Worm (Caenorhabditis elegans) whole organism, L3 larva: ENCODE data around the gene asp-4.

Experiments
- R02D3.7 ChIP-seq: fragments of 150-350 bp; optimal IDR thresholded peaks from 2 replicates; lab custom pipeline; 2014; ENCODE audit warnings: missing biosample characterization, missing genetic modification characterization
- ZK546.5 ChIP-seq: sonication (generic microtip); optimal IDR thresholded peaks from 2 replicates; lab custom pipeline; 2017; ENCODE audit warnings: missing biosample characterization, missing genetic modification characterization
- aly-2 ChIP-seq: fragments of 150-350 bp; optimal IDR thresholded peaks from 2 replicates; lab custom pipeline; 2014; ENCODE audit warnings: missing biosample characterization, missing genetic modification characterization
- ceh-16 ChIP-seq: sonication (generic microtip); optimal IDR thresholded peaks from 2 replicates; lab custom pipeline; 2017; ENCODE audit warnings: missing biosample characterization, missing genetic modification characterization
- ceh-28 ChIP-seq: fragments of 150-350 bp; optimal IDR thresholded peaks from 2 replicates; lab custom pipeline; 2014; ENCODE audit warnings: missing biosample characterization, missing genetic modification reagents, missing genetic modification characterization
- ceh-9 ChIP-seq: sonication (generic microtip); optimal IDR thresholded peaks from 2 replicates; lab custom pipeline; 2018; ENCODE audit warnings: missing biosample characterization, missing genetic modification characterization
- daf-12 ChIP-seq: fragments of 150-350 bp; optimal IDR thresholded peaks from 2 replicates; lab custom pipeline; 2014; ENCODE audit warnings: missing biosample characterization, missing genetic modification reagents, missing genetic modification characterization
- egl-5 ChIP-seq: fragments of 150-350 bp; optimal IDR thresholded peaks from 2 replicates; lab custom pipeline; 2017; ENCODE audit warnings: missing biosample characterization, missing genetic modification reagents, missing genetic modification characterization, inconsistent platforms
- eor-1 ChIP-seq, 2 experiments: fragments of 150-350 bp; optimal IDR thresholded peaks; 2 replicates each; lab custom pipeline; 2014 to 2018; ENCODE audit warnings: missing biosample characterization in 2 of 2, missing genetic modification characterization in 2 of 2
- fkh-10 ChIP-seq: sonication (generic microtip); optimal IDR thresholded peaks from 2 replicates; lab custom pipeline; 2017; ENCODE audit warnings: missing biosample characterization, missing genetic modification reagents, missing genetic modification characterization
- fkh-2 ChIP-seq: fragments of 150-350 bp; optimal IDR thresholded peaks from 2 replicates; lab custom pipeline; 2014; ENCODE audit warnings: missing biosample characterization, missing genetic modification reagents, missing genetic modification characterization
- hmg-11 ChIP-seq: sonication (generic microtip); optimal IDR thresholded peaks from 2 replicates; lab custom pipeline; 2016; ENCODE audit warnings: missing genetic modification characterization, missing compliant biosample characterization
- jun-1 ChIP-seq: fragments of 150-350 bp; optimal IDR thresholded peaks from 2 replicates; lab custom pipeline; 2014; ENCODE audit warnings: missing biosample characterization, missing genetic modification reagents, missing genetic modification characterization
- lin-15B ChIP-seq: fragments of 150-350 bp; optimal IDR thresholded peaks from 2 replicates; lab custom pipeline; 2014; ENCODE audit warnings: missing biosample characterization, missing genetic modification characterization
- lin-39 ChIP-seq: fragments of 150-350 bp; optimal IDR thresholded peaks from 2 replicates; lab custom pipeline; 2018; ENCODE audit warnings: missing biosample characterization, missing genetic modification reagents, missing genetic modification characterization
- lsy-12 ChIP-seq: sonication (generic microtip); optimal IDR thresholded peaks from 2 replicates; lab custom pipeline; 2016; ENCODE audit warnings: mild to moderate bottlenecking, missing genetic modification characterization, missing compliant biosample characterization
- mdl-1 ChIP-seq: fragments of 150-350 bp; optimal IDR thresholded peaks from 2 replicates; lab custom pipeline; 2014; ENCODE audit warnings: missing biosample characterization, missing genetic modification characterization
- mml-1 ChIP-seq: fragments of 150-350 bp; sonication (generic microtip); optimal IDR thresholded peaks from 3 replicates; lab custom pipeline; 2014; ENCODE audit warnings: missing biosample characterization, missing genetic modification characterization
- nfya-1 ChIP-seq: sonication (generic microtip); optimal IDR thresholded peaks from 2 replicates; lab custom pipeline; 2017; ENCODE audit warnings: missing genetic modification characterization, mild to moderate bottlenecking, missing compliant biosample characterization, antibody characterized with exemption, moderate library complexity; ENCODE audit not compliant: insufficient read depth
- nhr-11 ChIP-seq: fragments of 150-350 bp; optimal IDR thresholded peaks from 2 replicates; lab custom pipeline; 2014; ENCODE audit warnings: missing biosample characterization, missing genetic modification characterization
- nhr-12 ChIP-seq: fragments of 150-350 bp; optimal IDR thresholded peaks from 2 replicates; lab custom pipeline; 2014; ENCODE audit warnings: missing biosample characterization, missing genetic modification characterization
- nhr-25 ChIP-seq: sonication (generic microtip); optimal IDR thresholded peaks from 2 replicates; lab custom pipeline; 2017; ENCODE audit warnings: missing biosample characterization, missing genetic modification characterization
- nhr-43 ChIP-seq: sonication (generic microtip); optimal IDR thresholded peaks from 2 replicates; lab custom pipeline; 2016; ENCODE audit warnings: mild to moderate bottlenecking, missing genetic modification characterization, missing compliant biosample characterization; ENCODE audit not compliant: poor library complexity, severe bottlenecking
- nhr-76 ChIP-seq: fragments of 150-350 bp; sonication (generic microtip); optimal IDR thresholded peaks from 5 replicates; lab custom pipeline; 2014; ENCODE audit warnings: missing biosample characterization, missing genetic modification characterization
- nhr-77 ChIP-seq: fragments of 150-350 bp; optimal IDR thresholded peaks from 2 replicates; lab custom pipeline; 2014; ENCODE audit warnings: missing biosample characterization, missing genetic modification characterization
- pha-4 ChIP-seq: fragments of 150-350 bp; optimal IDR thresholded peaks from 2 replicates; lab custom pipeline; 2014; ENCODE audit warnings: missing biosample characterization, missing genetic modification reagents, missing genetic modification characterization
- pqm-1 ChIP-seq: fragments of 150-350 bp; optimal IDR thresholded peaks from 2 replicates; lab custom pipeline; 2017; ENCODE audit warnings: missing biosample characterization, missing genetic modification characterization, inconsistent platforms
- sea-2 ChIP-seq: fragments of 150-350 bp; sonication (generic microtip); optimal IDR thresholded peaks from 4 replicates; lab custom pipeline; 2014; ENCODE audit warnings: missing biosample characterization, missing genetic modification reagents, missing genetic modification characterization
- skn-1 ChIP-seq: fragments of 150-350 bp; optimal IDR thresholded peaks from 2 replicates; lab custom pipeline; 2014; ENCODE audit warnings: missing biosample characterization, missing genetic modification characterization
- tbx-2 ChIP-seq: sonication (generic microtip); optimal IDR thresholded peaks from 2 replicates; lab custom pipeline; 2016; ENCODE audit warnings: mild to moderate bottlenecking, missing genetic modification characterization, missing compliant biosample characterization
- unc-39 ChIP-seq: sonication (generic microtip); optimal IDR thresholded peaks from 4 replicates; lab custom pipeline; 2017; ENCODE audit warnings: missing biosample characterization, missing genetic modification characterization
- unc-62 ChIP-seq: fragments of 150-350 bp; sonication (generic microtip); optimal IDR thresholded peaks from 4 replicates; lab custom pipeline; 2014; ENCODE audit warnings: missing biosample characterization, missing genetic modification reagents, missing genetic modification characterization
- zag-1 ChIP-seq: fragments of 150-350 bp; optimal IDR thresholded peaks from 2 replicates; lab custom pipeline; 2014; ENCODE audit warnings: missing biosample characterization, missing genetic modification characterization
- ztf-11 ChIP-seq: fragments of 150-350 bp; optimal IDR thresholded peaks from 2 replicates; lab custom pipeline; 2014; ENCODE audit warnings: missing biosample characterization, missing genetic modification characterization
- ztf-4 ChIP-seq: fragments of 150-350 bp; optimal IDR thresholded peaks from 2 replicates; lab custom pipeline; 2014; ENCODE audit warnings: missing biosample characterization, missing genetic modification characterization

Gene asp-4

DNA sequence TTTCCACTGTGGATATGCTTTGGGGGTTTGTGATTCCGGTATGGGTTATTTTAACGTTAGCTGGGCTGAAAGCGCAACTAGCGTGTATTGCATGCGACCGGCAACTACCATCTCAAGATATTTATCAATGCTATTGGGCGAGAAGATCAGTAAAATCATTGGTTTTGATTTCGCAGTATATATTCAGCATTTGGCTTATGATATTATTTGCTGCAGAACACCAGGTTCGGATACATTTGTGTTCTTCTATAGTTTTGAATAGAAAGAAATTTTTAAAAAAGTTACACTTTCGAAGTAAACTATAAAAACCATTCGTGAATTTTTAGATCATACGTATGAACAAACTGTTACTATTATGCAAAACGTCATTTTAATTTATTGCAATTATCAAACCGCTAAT, 3.3 kb downstream of the asp-4 start:
- TF ChIP-seq nfya-1 (tag; lab: Kevin White, UChicago) (no peak), lsy-12 (tag; lab: Kevin White, UChicago) (no peak), nhr-43 (tag; lab: Kevin White, UChicago) (no peak), tbx-2 (tag; lab: Kevin White, UChicago) (no peak), daf-12 (tag; lab: Kevin White, UChicago) (no peak), pqm-1 (tag; lab: Kevin White, UChicago) (no peak), ceh-9 (tag; lab: Kevin White, UChicago) (no peak), pha-4 (tag; lab: Kevin White, UChicago) (no peak), ztf-4 (tag; lab: Kevin White, UChicago) (no peak), jun-1 (tag; lab: Kevin White, UChicago) (no peak), sea-2 (no peak), lin-39 (tag; lab: Kevin White, UChicago) (no peak), egl-5 (tag; lab: Kevin White, UChicago) (no peak), nhr-77 (tag; lab: Kevin White, UChicago) (no peak), fkh-2 (no peak), nhr-25 (tag; lab: Kevin White, UChicago) (no peak), zag-1 (tag; lab: Kevin White, UChicago) (no peak), ZK546.5 (no peak), unc-62 (GFP tag; lab: Kevin White, UChicago) (no peak)

ce11 chrX:13216802-13217201, 4.5 kb downstream of the asp-4 start, which contains the start of gene R12H7.4:
Gene R12H7.4, plus strand, starts transcription at chrX:13217102.
- no peak for TF ChIP-seq daf-12 (tag; lab: Kevin White, UChicago)
- TF ChIP-seq eor-1 (tag; optimal IDR thresholded peaks at IDR 0.05; lab: Kevin White, UChicago) = no peak
- no peak for TF ChIP-seq pqm-1 (tag; lab: Kevin White, UChicago)
- TF ChIP-seq hmg-11 (tag; lab: Kevin White, UChicago) = no peak
- no peak for TF ChIP-seq ceh-9 (tag; lab: Kevin White, UChicago)
- no peak for TF ChIP-seq nhr-25 (tag; lab: Kevin White, UChicago)
- TF ChIP-seq R02D3.7 = no peak
- no peak for TF ChIP-seq aly-2 (tag; lab: Kevin White, UChicago)
- TF ChIP-seq ztf-4 (tag; lab: Kevin White, UChicago) = no peak
- TF ChIP-seq egl-5 (tag; lab: Kevin White, UChicago) = no peak
- no peak for TF ChIP-seq mdl-1 (tag; lab: Kevin White, UChicago)
- TF ChIP-seq unc-39 (tag; lab: Kevin White, UChicago) = no peak
- no peak for TF ChIP-seq tbx-2 (tag; lab: Kevin White, UChicago)
- TF ChIP-seq nhr-43 (tag; lab: Kevin White, UChicago) = no peak
- TF ChIP-seq fkh-10 (GFP tag; lab: Kevin White, UChicago) = no peak
- TF ChIP-seq nhr-76 (tag; lab: Kevin White, UChicago) = no peak
- no peak for TF ChIP-seq ceh-16 (tag; lab: Kevin White, UChicago)

DNA sequence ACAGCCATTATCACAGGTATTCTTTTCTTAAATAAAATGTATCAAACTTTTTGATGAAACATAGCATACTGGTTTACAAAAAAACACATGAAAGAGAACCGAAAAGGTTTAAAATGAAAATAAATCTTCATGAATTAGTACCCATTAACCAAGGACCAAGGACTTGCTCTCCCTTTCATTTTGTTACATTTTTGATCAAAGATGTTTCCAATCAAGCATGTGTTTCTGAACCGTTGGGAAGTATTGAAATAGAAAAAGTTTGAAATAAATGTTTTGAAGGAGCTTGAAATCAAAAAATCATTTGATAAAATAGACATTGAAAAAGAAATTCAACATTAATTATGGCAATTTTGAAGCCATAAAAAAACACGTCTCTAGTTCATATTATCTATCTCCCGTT, 8.7 kb downstream of the asp-4 start:
- no peak for TF ChIP-seq nhr-76 (tag; lab: Kevin White, UChicago)
- TF ChIP-seq mml-1 (tag; lab: Kevin White, UChicago) = no peak
- no peak for TF ChIP-seq unc-62 (GFP tag; lab: Kevin White, UChicago)
- no peak for TF ChIP-seq sea-2
- TF ChIP-seq ztf-11 = no peak
- TF ChIP-seq ZK546.5 = no peak
- TF ChIP-seq ceh-28 (tag; lab: Kevin White, UChicago) = no peak
- TF ChIP-seq nfya-1 (tag; lab: Kevin White, UChicago) = no peak
- no peak for TF ChIP-seq nhr-11 (tag; lab: Kevin White, UChicago)
- TF ChIP-seq ceh-9 (tag; lab: Kevin White, UChicago) = no peak
- no peak for TF ChIP-seq lsy-12 (tag; lab: Kevin White, UChicago)
- TF ChIP-seq jun-1 (tag; lab: Kevin White, UChicago) = no peak
- no peak for TF ChIP-seq nhr-25 (tag; lab: Kevin White, UChicago)
- TF ChIP-seq eor-1 (tag; optimal IDR thresholded peaks at IDR 0.05; lab: Kevin White, UChicago) = no peak
- TF ChIP-seq nhr-12 (tag; lab: Kevin White, UChicago) = no peak
- TF ChIP-seq lin-15B (tag; lab: Kevin White, UChicago) = no peak

- TF ChIP-seq ZK546.5 = no peak
- TF ChIP-seq R02D3.7 = no peak
- no peak for TF ChIP-seq skn-1 (tag; lab: Kevin White, UChicago)
- peak; percentile 44 for TF ChIP-seq lin-39 (tag; lab: Kevin White, UChicago)
- TF ChIP-seq unc-62 (GFP tag; lab: Kevin White, UChicago) = peak; percentile 21
- TF ChIP-seq nhr-11 (tag; lab: Kevin White, UChicago) = peak; percentile 16
- peak; percentile 63 for TF ChIP-seq hmg-11 (tag; lab: Kevin White, UChicago)
- peak; percentile 74 for TF ChIP-seq fkh-10 (GFP tag; lab: Kevin White, UChicago)
- peak; percentile 73 for TF ChIP-seq nfya-1 (tag; lab: Kevin White, UChicago)
- no peak for TF ChIP-seq ceh-9 (tag; lab: Kevin White, UChicago)
These were observed 10.8 kb downstream of the asp-4 start for ce11 chrX:13210478-13210877.
